Fruit fly (Drosophila melanogaster) whole organism, embryonic: ENCODE data around the gene CG4393.
A peak's percentile ranks its signal among the peaks of the same experiment; 100 is the strongest.

Source experiments
- Bdp1 ChIP-seq: fragments of 200-800 bp; sonication (Bioruptor generic); optimal IDR thresholded peaks from 3 replicates; lab custom pipeline; 2016; ENCODE audit warnings: missing biosample characterization, missing genetic modification characterization
- C15 ChIP-seq: fragments of 200-800 bp; sonication (Bioruptor generic); IDR thresholded peaks from 3 replicates; pipeline ENCODE4 v1.3.6; 2022; ENCODE audit warnings: missing biosample characterization, missing genetic modification characterization
- CG10654 ChIP-seq: fragments of 200-800 bp; sonication (Bioruptor generic); optimal IDR thresholded peaks from 2 replicates; lab custom pipeline; 2016; ENCODE audit warnings: missing biosample characterization, missing genetic modification characterization
- CG10979 ChIP-seq: fragments of 200-800 bp; sonication (Bioruptor generic); optimal IDR thresholded peaks from 2 replicates; lab custom pipeline; 2018; ENCODE audit warnings: missing biosample characterization, mild to moderate bottlenecking, missing genetic modification characterization, moderate library complexity
- CG12236 ChIP-seq: fragments of 200-800 bp; sonication (Bioruptor generic); optimal IDR thresholded peaks from 2 replicates; lab custom pipeline; 2016; ENCODE audit warnings: missing biosample characterization, missing genetic modification characterization
- CG12769 ChIP-seq: fragments of 200-800 bp; sonication (Bioruptor generic); optimal IDR thresholded peaks from 2 replicates; lab custom pipeline; 2019; ENCODE audit warnings: missing biosample characterization, mild to moderate bottlenecking, missing genetic modification characterization, moderate library complexity
- CG15073 ChIP-seq: fragments of 200-800 bp; sonication (Bioruptor generic); optimal IDR thresholded peaks from 2 replicates; lab custom pipeline; 2016; ENCODE audit warnings: missing biosample characterization, missing genetic modification characterization
- CG16863 ChIP-seq: fragments of 200-800 bp; sonication (Bioruptor generic); optimal IDR thresholded peaks from 3 replicates; lab custom pipeline; 2016; ENCODE audit warnings: missing biosample characterization, missing genetic modification characterization
- CG17385 ChIP-seq: fragments of 200-800 bp; sonication (Bioruptor generic); optimal IDR thresholded peaks from 3 replicates; lab custom pipeline; 2018; ENCODE audit warnings: missing biosample characterization, mild to moderate bottlenecking, missing genetic modification characterization
- CG30020 ChIP-seq: fragments of 200-800 bp; optimal IDR thresholded peaks from 2 replicates; lab custom pipeline; 2019; ENCODE audit warnings: missing biosample characterization, mild to moderate bottlenecking, missing genetic modification characterization, moderate library complexity
- CG31224 ChIP-seq: fragments of 200-800 bp; sonication (Bioruptor generic); IDR thresholded peaks from 2 replicates; pipeline ENCODE4 v1.3.6; 2022; ENCODE audit warnings: missing biosample characterization, missing genetic modification characterization
- CG32772 ChIP-seq: fragments of 200-800 bp; sonication (Bioruptor generic); IDR thresholded peaks from 2 replicates; pipeline ENCODE4 v1.3.6; 2022; ENCODE audit warnings: missing biosample characterization, missing genetic modification characterization
- CG33557 ChIP-seq: fragments of 200-800 bp; sonication (Bioruptor generic); optimal IDR thresholded peaks from 2 replicates; lab custom pipeline; 2019; ENCODE audit warnings: missing biosample characterization, mild to moderate bottlenecking, missing genetic modification characterization, moderate library complexity
- CG3407 ChIP-seq: fragments of 200-800 bp; sonication (Bioruptor generic); optimal IDR thresholded peaks from 2 replicates; lab custom pipeline; 2018; ENCODE audit warnings: missing biosample characterization, mild to moderate bottlenecking, missing genetic modification characterization
- CG3995 ChIP-seq: fragments of 200-800 bp; sonication (Bioruptor generic); optimal IDR thresholded peaks from 3 replicates; lab custom pipeline; 2016; ENCODE audit warnings: missing biosample characterization, missing genetic modification characterization
- CG42726 ChIP-seq: fragments of 200-800 bp; sonication (Bioruptor generic); IDR thresholded peaks from 2 replicates; pipeline ENCODE4 v1.3.6; 2022; ENCODE audit warnings: missing biosample characterization, missing genetic modification characterization; ENCODE audit not compliant: partially characterized antibody
- CG4424 ChIP-seq: fragments of 200-800 bp; sonication (Bioruptor generic); optimal IDR thresholded peaks from 3 replicates; lab custom pipeline; 2016; ENCODE audit warnings: missing biosample characterization, missing genetic modification characterization
- CG6272 ChIP-seq: fragments of 200-800 bp; sonication (Bioruptor generic); IDR thresholded peaks from 2 replicates; pipeline ENCODE4 v1.3.6; 2022; ENCODE audit warnings: missing biosample characterization, missing genetic modification characterization
- CG6791 ChIP-seq: fragments of 200-800 bp; sonication (Bioruptor generic); IDR thresholded peaks from 3 replicates; pipeline ENCODE4 v1.3.6; 2022; ENCODE audit warnings: missing biosample characterization, missing genetic modification characterization; ENCODE audit not compliant: partially characterized antibody
- CG7357 ChIP-seq: fragments of 200-800 bp; sonication (Bioruptor generic); IDR thresholded peaks from 3 replicates; pipeline ENCODE4 v1.3.6; 2022; ENCODE audit warnings: missing biosample characterization, missing genetic modification characterization
- CG7963 ChIP-seq: fragments of 200-800 bp; sonication (Bioruptor generic); IDR thresholded peaks from 3 replicates; pipeline ENCODE4 v1.3.6; 2022; ENCODE audit warnings: missing biosample characterization, missing genetic modification characterization; ENCODE audit not compliant: partially characterized antibody
- CG8765 ChIP-seq: fragments of 200-800 bp; sonication (Bioruptor generic); IDR thresholded peaks from 2 replicates; pipeline ENCODE4 v1.3.6; 2022; ENCODE audit warnings: missing biosample characterization, missing genetic modification characterization
- CG9609 ChIP-seq: fragments of 200-800 bp; sonication (Bioruptor generic); optimal IDR thresholded peaks from 3 replicates; lab custom pipeline; 2016; ENCODE audit warnings: missing biosample characterization, missing genetic modification characterization
- CG9817 ChIP-seq: fragments of 200-800 bp; sonication (Bioruptor generic); optimal IDR thresholded peaks from 2 replicates; lab custom pipeline; 2018; ENCODE audit warnings: missing biosample characterization, mild to moderate bottlenecking, missing genetic modification characterization, moderate library complexity
- D19A ChIP-seq: fragments of 200-800 bp; optimal IDR thresholded peaks from 3 replicates; lab custom pipeline; 2019; ENCODE audit warnings: missing biosample characterization, mild to moderate bottlenecking, missing genetic modification characterization, moderate library complexity
- Eip74EF ChIP-seq, 2 experiments: fragments of 200-800 bp in 1 of 2; fragments of >200 bp in 1 of 2; sonication (Bioruptor generic) in 1 of 2; optimal IDR thresholded peaks; 2 replicates each; lab custom pipeline; 2017 to 2019; ENCODE audit warnings: missing biosample characterization in 2 of 2, missing genetic modification characterization in 2 of 2, mild to moderate bottlenecking in 1 of 2, moderate library complexity in 1 of 2
- HmgD ChIP-seq: fragments of 200-800 bp; sonication (Bioruptor generic); optimal IDR thresholded peaks from 3 replicates; lab custom pipeline; 2016; ENCODE audit warnings: missing biosample characterization, missing genetic modification characterization
- Hr3 ChIP-seq: fragments of 200-800 bp; sonication (Bioruptor generic); optimal IDR thresholded peaks from 3 replicates; lab custom pipeline; 2016; ENCODE audit warnings: missing biosample characterization, missing genetic modification characterization
- Hr39 ChIP-seq: fragments of >200 bp; optimal IDR thresholded peaks from 2 replicates; lab custom pipeline; 2017
- Oaz ChIP-seq: fragments of 200-800 bp; sonication (Bioruptor generic); IDR thresholded peaks from 2 replicates; pipeline ENCODE4 v1.3.6; 2022; ENCODE audit warnings: missing biosample characterization, missing genetic modification characterization
- Rx ChIP-seq: fragments of 200-800 bp; sonication (Bioruptor generic); IDR thresholded peaks from 2 replicates; pipeline ENCODE4 v1.3.6; 2022; ENCODE audit warnings: missing biosample characterization, missing genetic modification characterization
- Side ChIP-seq: fragments of 200-800 bp; sonication (Bioruptor generic); optimal IDR thresholded peaks from 2 replicates; lab custom pipeline; 2016; ENCODE audit warnings: missing biosample characterization, missing genetic modification characterization
- Xrp1 ChIP-seq: fragments of 200-800 bp; sonication (Bioruptor generic); IDR thresholded peaks from 2 replicates; pipeline ENCODE4 v1.3.6; 2022; ENCODE audit warnings: missing biosample characterization, missing genetic modification characterization
- ase ChIP-seq: fragments of 200-800 bp; sonication (Bioruptor generic); IDR thresholded peaks from 3 replicates; pipeline ENCODE4 v1.3.6; 2022; ENCODE audit warnings: missing biosample characterization, missing genetic modification characterization
- caup ChIP-seq: fragments of 200-800 bp; sonication (Bioruptor generic); optimal IDR thresholded peaks from 3 replicates; lab custom pipeline; 2017; ENCODE audit warnings: missing biosample characterization, mild to moderate bottlenecking, missing genetic modification characterization, moderate library complexity; ENCODE audit not compliant: severe bottlenecking
- chinmo ChIP-seq: fragments of 200-800 bp; sonication (Bioruptor generic); IDR thresholded peaks from 4 replicates; pipeline ENCODE4 v1.3.6; 2022; ENCODE audit warnings: missing biosample characterization, missing genetic modification characterization; ENCODE audit not compliant: partially characterized antibody
- croc ChIP-seq: fragments of 200-800 bp; sonication (Bioruptor generic); conservative IDR thresholded peaks from 3 replicates; pipeline ENCODE4 v1.3.6; 2022; ENCODE audit warnings: missing biosample characterization, missing genetic modification characterization
- fru ChIP-seq: fragments of >200 bp; optimal IDR thresholded peaks from 2 replicates; lab custom pipeline; 2017
- h ChIP-seq: fragments of >200 bp; optimal IDR thresholded peaks from 2 replicates; lab custom pipeline; 2017
- inv ChIP-seq: fragments of 200-800 bp; sonication (Bioruptor generic); IDR thresholded peaks from 2 replicates; pipeline ENCODE4 v1.3.6; 2022; ENCODE audit warnings: missing biosample characterization, missing genetic modification characterization; ENCODE audit not compliant: partially characterized antibody
- lmd ChIP-seq: fragments of 200-800 bp; sonication (Bioruptor generic); IDR thresholded peaks from 2 replicates; pipeline ENCODE4 v1.3.6; 2022; ENCODE audit warnings: missing biosample characterization, missing genetic modification characterization
- mld ChIP-seq: fragments of 200-800 bp; sonication (Bioruptor generic); IDR thresholded peaks from 3 replicates; pipeline ENCODE4 v1.3.6; 2022; ENCODE audit warnings: missing biosample characterization, missing genetic modification characterization; ENCODE audit not compliant: partially characterized antibody
- salm ChIP-seq: fragments of 200-800 bp; sonication (Bioruptor generic); optimal IDR thresholded peaks from 2 replicates; lab custom pipeline; 2018; ENCODE audit warnings: missing biosample characterization, mild to moderate bottlenecking, missing genetic modification characterization
- shn ChIP-seq: fragments of 200-800 bp; sonication (Bioruptor generic); optimal IDR thresholded peaks from 3 replicates; lab custom pipeline; 2016; ENCODE audit warnings: missing biosample characterization, missing genetic modification characterization
- sima ChIP-seq: fragments of 200-800 bp; sonication (Bioruptor generic); optimal IDR thresholded peaks from 2 replicates; lab custom pipeline; 2016; ENCODE audit warnings: missing biosample characterization, missing genetic modification characterization
- sna ChIP-seq: fragments of 200-800 bp; sonication (Bioruptor generic); IDR thresholded peaks from 2 replicates; pipeline ENCODE4 v1.3.6; 2022; ENCODE audit warnings: missing biosample characterization, missing genetic modification characterization; ENCODE audit not compliant: partially characterized antibody
- sqz ChIP-seq: fragments of 200-800 bp; sonication (Bioruptor generic); optimal IDR thresholded peaks from 3 replicates; lab custom pipeline; 2018; ENCODE audit warnings: missing biosample characterization, mild to moderate bottlenecking, missing genetic modification characterization
- twi ChIP-seq: fragments of 200-800 bp; optimal IDR thresholded peaks from 2 replicates; lab custom pipeline; 2019; ENCODE audit warnings: missing biosample characterization, mild to moderate bottlenecking, missing genetic modification characterization, moderate library complexity
- vfl ChIP-seq: fragments of 200-800 bp; sonication (Bioruptor generic); optimal IDR thresholded peaks from 2 replicates; lab custom pipeline; 2016; ENCODE audit warnings: missing biosample characterization, missing genetic modification characterization
- zen ChIP-seq: fragments of 200-800 bp; sonication (Bioruptor generic); optimal IDR thresholded peaks from 3 replicates; lab custom pipeline; 2018; ENCODE audit warnings: missing biosample characterization, mild to moderate bottlenecking, missing genetic modification characterization, moderate library complexity

The CG4393 gene

DNA sequence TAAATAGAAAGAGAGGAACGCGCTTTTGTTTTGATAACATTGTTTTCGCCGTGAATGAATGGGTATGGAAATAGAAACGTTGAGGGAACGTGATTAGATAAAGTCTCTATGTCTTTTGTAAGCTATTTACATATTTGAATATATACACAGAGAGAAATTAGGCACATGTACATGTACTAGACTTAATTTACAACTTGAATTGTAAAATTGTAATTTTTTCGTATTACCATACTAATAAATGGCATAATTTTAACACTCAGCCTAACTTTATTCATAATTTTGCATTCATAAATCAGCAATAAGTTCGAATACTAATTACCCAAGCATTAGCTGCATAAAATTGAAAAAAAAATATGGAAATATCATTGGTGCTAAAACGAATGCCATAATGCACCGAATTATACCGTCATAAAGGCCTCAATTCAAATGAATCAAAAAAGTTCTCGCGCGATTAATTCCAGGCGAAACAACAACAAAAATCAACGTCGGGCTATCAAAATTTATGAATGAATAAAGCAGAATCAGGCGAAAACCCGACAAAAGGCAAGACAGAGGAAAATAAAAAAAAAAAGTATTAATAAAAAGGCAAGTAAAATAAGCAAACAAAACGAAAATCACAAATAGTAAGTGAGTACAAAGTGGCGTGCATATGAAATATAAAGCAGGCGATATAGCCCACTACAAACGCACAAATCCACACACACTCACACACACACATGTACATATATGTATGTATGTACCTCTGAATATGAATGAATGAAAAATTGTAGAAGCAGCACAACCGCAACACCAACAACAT, 51.8 kb downstream of the CG4393 start (continued):
- TF ChIP-seq CG3407 (GFP tag; lab: Kevin White, UChicago): peak; percentile 40
- TF ChIP-seq mld (GFP tag; lab: Robert Waterston, UW): no peak
- no peak for TF ChIP-seq CG7963 (GFP tag; lab: Robert Waterston, UW)
- TF ChIP-seq sima: peak; percentile 19
- TF ChIP-seq CG3995 (GFP tag; lab: Kevin White, UChicago): peak; percentile 11
- peak; percentile 67 for TF ChIP-seq CG4424 (GFP tag; lab: Kevin White, UChicago)
- peak; percentile 43; the same call in 1 of the 2 replicates for TF ChIP-seq CG31224 (GFP tag; lab: Robert Waterston, UW)
- TF ChIP-seq CG42726 (GFP tag; lab: Robert Waterston, UW): no peak
- peak; percentile 63 for TF ChIP-seq CG12769 (tag; lab: Kevin White, UChicago)
- TF ChIP-seq CG8765 (GFP tag; lab: Robert Waterston, UW): no peak
- peak; percentile 20 for TF ChIP-seq CG10654 (GFP tag; lab: Kevin White, UChicago)
- no peak for TF ChIP-seq HmgD (GFP tag; lab: Kevin White, UChicago)
- no peak; the same call in 1 of the 2 replicates for TF ChIP-seq lmd (GFP tag; lab: Robert Waterston, UW)
- no peak for TF ChIP-seq CG6272 (GFP tag; lab: Robert Waterston, UW)
- TF ChIP-seq Hr39 (lab: Kevin White, UChicago): no peak
- peak; percentile 32 for TF ChIP-seq CG12236 (GFP tag; lab: Kevin White, UChicago)
- TF ChIP-seq Oaz (GFP tag; lab: Robert Waterston, UW): no peak
- no peak for TF ChIP-seq sna (GFP tag; lab: Robert Waterston, UW)
- TF ChIP-seq Hr3: peak; percentile 52
- no peak; the same call in 2 of the 3 replicates for TF ChIP-seq croc (GFP tag; lab: Robert Waterston, UW)
- peak; percentile 49 for TF ChIP-seq CG17385 (GFP tag; lab: Kevin White, UChicago)
- no peak for TF ChIP-seq CG9609 (GFP tag; lab: Kevin White, UChicago)
- no peak for TF ChIP-seq CG32772
- TF ChIP-seq CG10979 (tag; lab: Kevin White, UChicago): peak; percentile 78
- no peak for TF ChIP-seq twi (tag; lab: Kevin White, UChicago)
- no peak for TF ChIP-seq ase (GFP tag; lab: Robert Waterston, UW)
- TF ChIP-seq CG6791 (GFP tag; lab: Robert Waterston, UW): no peak
- peak; percentile 59 for TF ChIP-seq D19A
- TF ChIP-seq Side: peak; percentile 28
- TF ChIP-seq Xrp1: peak; percentile 69; the same call in 1 of the 2 replicates
- no peak for TF ChIP-seq Rx (GFP tag; lab: Robert Waterston, UW)
- TF ChIP-seq CG33557 (GFP tag; lab: Kevin White, UChicago): peak; percentile 30
- TF ChIP-seq h (lab: Kevin White, UChicago): no peak
- no peak for TF ChIP-seq fru (lab: Kevin White, UChicago)
- TF ChIP-seq CG16863 (GFP tag; lab: Kevin White, UChicago): peak; percentile 24
- TF ChIP-seq chinmo: no peak
- TF ChIP-seq vfl (GFP tag; lab: Kevin White, UChicago): no peak
- peak in 1 of 2 experiments; percentile 65 for TF ChIP-seq Eip74EF (GFP tag; optimal IDR thresholded peaks at IDR 0.05; lab: Kevin White, UChicago)
- TF ChIP-seq inv (GFP tag; lab: Robert Waterston, UW): no peak
- TF ChIP-seq CG15073: no peak
- TF ChIP-seq CG9817 (tag; lab: Kevin White, UChicago): peak; percentile 4
- TF ChIP-seq salm: no peak
- peak; percentile 24 for TF ChIP-seq caup (GFP tag; lab: Kevin White, UChicago)
- no peak for TF ChIP-seq Bdp1 (GFP tag; lab: Kevin White, UChicago)
- no peak for TF ChIP-seq CG7357 (GFP tag; lab: Robert Waterston, UW)
- no peak for TF ChIP-seq CG30020
- peak; percentile 1 for TF ChIP-seq shn
- TF ChIP-seq zen: peak; percentile 49
- TF ChIP-seq sqz: no peak
- 0 out of 3 replicates have a peak, but pooled peaks have one; percentile 27 for TF ChIP-seq C15 (GFP tag; lab: Robert Waterston, UW)
